Worm (Caenorhabditis elegans): ENCODE results near the gene C50B6.1.
A peak's percentile ranks its signal among the peaks of the same experiment; 100 is the strongest.

C50B6.1 gene

ce11 chrV:13265628-13266027 is 43.1 kb upstream of the C50B6.1 start:
- TF ChIP-seq lin-40 (tag; optimal IDR thresholded peaks at IDR 0.05) (no peak), ztf-3 (GFP tag; optimal IDR thresholded peaks at IDR 0.05) (no peak), fkh-3 (tag; optimal IDR thresholded peaks at IDR 0.05) (no peak), pha-4 (tag; optimal IDR thresholded peaks at IDR 0.05) (no peak), attf-3 (GFP tag; conservative IDR thresholded peaks at IDR 0.05) (no peak), ztf-26 (tag; optimal IDR thresholded peaks at IDR 0.05) (no peak), hmg-1.2 (GFP tag; IDR thresholded peaks at IDR 0.05) (no peak), snpc-4 (GFP tag; optimal IDR thresholded peaks at IDR 0.05) (no peak), snpc-4 (tag; optimal IDR thresholded peaks at IDR 0.05) (no peak), dpl-1 (GFP tag; optimal IDR thresholded peaks at IDR 0.05) (no peak), T26A5.8 (tag; optimal IDR thresholded peaks at IDR 0.05) (no peak), repo-1 (tag; optimal IDR thresholded peaks at IDR 0.05) (no peak), mcd-1 (GFP tag; IDR thresholded peaks at IDR 0.05) (no peak), madf-3 (GFP tag; IDR thresholded peaks at IDR 0.05) (no peak), F55B11.4 (tag; optimal IDR thresholded peaks at IDR 0.05; ENCODE audit: borderline replicate concordance, insufficient read depth) (no peak), F57C9.4 (tag; optimal IDR thresholded peaks at IDR 0.05) (no peak), ceh-91 (GFP tag; IDR thresholded peaks at IDR 0.05) (no peak)

DNA sequence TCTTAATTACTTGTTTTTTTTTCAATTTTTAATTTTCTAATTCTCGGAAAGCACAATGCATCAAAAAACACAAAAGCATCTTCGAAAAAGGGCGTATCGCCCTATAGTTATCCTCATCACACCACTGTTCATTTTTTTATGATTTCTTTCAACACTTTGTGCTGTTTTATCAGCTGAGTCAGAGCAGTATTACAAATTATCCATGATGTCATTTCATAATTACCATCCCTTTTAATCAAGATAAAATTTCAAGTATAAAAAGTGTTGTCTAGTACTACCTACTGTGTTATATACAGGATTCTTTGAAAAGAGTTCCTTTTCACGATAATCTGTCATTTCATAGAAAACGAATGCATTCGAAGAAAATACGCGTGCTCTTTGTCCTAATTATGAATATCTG is 42.1 kb upstream of the C50B6.1 start:
- no peak for TF ChIP-seq hlh-12 (tag; optimal IDR thresholded peaks at IDR 0.05)
- no peak for TF ChIP-seq madf-10 (tag; optimal IDR thresholded peaks at IDR 0.05)
- TF ChIP-seq lsy-27 (tag; optimal IDR thresholded peaks at IDR 0.05; ENCODE audit: borderline replicate concordance, insufficient read depth), result no peak
- no peak for TF ChIP-seq C17E4.6 (GFP tag; IDR thresholded peaks at IDR 0.05)
- no peak for TF ChIP-seq pbrm-1 (GFP tag; IDR thresholded peaks at IDR 0.05)
- no peak for TF ChIP-seq aptf-3 (GFP tag; IDR thresholded peaks at IDR 0.05)
- TF ChIP-seq ztf-3 (GFP tag; optimal IDR thresholded peaks at IDR 0.05), result no peak
- no peak for TF ChIP-seq ztf-28 (GFP tag; IDR thresholded peaks at IDR 0.05)
- no peak for TF ChIP-seq lir-1 (GFP tag; conservative IDR thresholded peaks at IDR 0.05)
- TF ChIP-seq snpc-4 (GFP tag; optimal IDR thresholded peaks at IDR 0.05), result no peak
- no peak for TF ChIP-seq snpc-4 (tag; optimal IDR thresholded peaks at IDR 0.05)
- TF ChIP-seq cebp-2 (GFP tag; IDR thresholded peaks at IDR 0.05), result no peak
- TF ChIP-seq sea-2 (GFP tag; IDR thresholded peaks at IDR 0.05), result no peak
- TF ChIP-seq zfh-2 (GFP tag; conservative IDR thresholded peaks at IDR 0.05), result no peak
- no peak for TF ChIP-seq F55B11.4 (tag; optimal IDR thresholded peaks at IDR 0.05; ENCODE audit: borderline replicate concordance, insufficient read depth)

ce11 chrV:13268032-13268431 is 40.7 kb upstream of the C50B6.1 start:
- TF ChIP-seq attf-6 (GFP tag; IDR thresholded peaks at IDR 0.05) (no peak), egl-44 (GFP tag; IDR thresholded peaks at IDR 0.05) (no peak), zim-3 (tag; optimal IDR thresholded peaks at IDR 0.05) (no peak), ceh-100 (GFP tag; IDR thresholded peaks at IDR 0.05) (no peak), nhr-90 (tag; optimal IDR thresholded peaks at IDR 0.05) (no peak), F57C9.4 (tag; optimal IDR thresholded peaks at IDR 0.05) (no peak), nhr-80 (tag; optimal IDR thresholded peaks at IDR 0.05) (peak; percentile 84), cebp-1 (GFP tag; IDR thresholded peaks at IDR 0.05) (peak; percentile 54; the same call in 1 of the 2 replicates), cebp-1 (tag; optimal IDR thresholded peaks at IDR 0.05) (peak; percentile 74), F22D6.2 (tag; optimal IDR thresholded peaks at IDR 0.05) (no peak), Y56A3A.18 (GFP tag; IDR thresholded peaks at IDR 0.05) (no peak)

All from whole organism, young adult.